Fruit fly (Drosophila melanogaster): Measurements from ENCODE around the gene CG8260.

CG8260 gene

dm6 chrX:15709984-15710750 is 46.0 kb upstream of the CG8260 start, which contains the start of the genes CG9281 and CG15601 (continued):
- TF ChIP-seq CG1024 (GFP tag; IDR thresholded peaks at IDR 0.05) (no peak), CG15269 (tag; optimal IDR thresholded peaks at IDR 0.05) (no peak), Sry-δ (GFP tag; optimal IDR thresholded peaks at IDR 0.05) (peak; percentile 13), CG9817 (tag; optimal IDR thresholded peaks at IDR 0.05) (no peak), disco-r (GFP tag; optimal IDR thresholded peaks at IDR 0.05) (no peak), CG6791 (GFP tag; IDR thresholded peaks at IDR 0.05; ENCODE audit: partially characterized antibody) (no peak), dimm (GFP tag; IDR thresholded peaks at IDR 0.05) (no peak), hbn (GFP tag; IDR thresholded peaks at IDR 0.05; ENCODE audit: partially characterized antibody) (no peak), Ravus (GFP tag; IDR thresholded peaks at IDR 0.05) (no peak), lbe (GFP tag; optimal IDR thresholded peaks at IDR 0.05) (no peak), sr (GFP tag; IDR thresholded peaks at IDR 0.05) (no peak), Stat92E (GFP tag; optimal IDR thresholded peaks at IDR 0.05) (no peak), CG5245 (GFP tag; optimal IDR thresholded peaks at IDR 0.05) (no peak), bab2 (GFP tag; optimal IDR thresholded peaks at IDR 0.05) (no peak), Taf1 (GFP tag; IDR thresholded peaks at IDR 0.05) (no peak), br (optimal IDR thresholded peaks at IDR 0.05) (no peak), CG6813 (GFP tag; optimal IDR thresholded peaks at IDR 0.05) (no peak), Rfx (GFP tag; IDR thresholded peaks at IDR 0.05) (peak; percentile 45), gce (GFP tag; IDR thresholded peaks at IDR 0.05) (no peak), zfh1 (GFP tag; IDR thresholded peaks at IDR 0.05) (peak; percentile 47; the same call in 1 of the 3 replicates), az2 (GFP tag; optimal IDR thresholded peaks at IDR 0.05) (no peak), schlank (tag; optimal IDR thresholded peaks at IDR 0.05) (no peak), Hmx (GFP tag; optimal IDR thresholded peaks at IDR 0.05) (no peak), ato (GFP tag; IDR thresholded peaks at IDR 0.05; ENCODE audit: partially characterized antibody) (no peak), CG10321 (GFP tag; IDR thresholded peaks at IDR 0.05) (no peak), row (GFP tag; IDR thresholded peaks at IDR 0.05) (peak; percentile 44; the same call in 2 of the 3 replicates), CG3281 (GFP tag; optimal IDR thresholded peaks at IDR 0.05) (no peak), CG10979 (tag; optimal IDR thresholded peaks at IDR 0.05) (no peak), CG2116 (GFP tag; optimal IDR thresholded peaks at IDR 0.05) (peak; percentile 45), amos (GFP tag; IDR thresholded peaks at IDR 0.05; ENCODE audit: partially characterized antibody) (peak; percentile 50), Hr78 (GFP tag; optimal IDR thresholded peaks at IDR 0.05) (no peak), MTF-1 (GFP tag; optimal IDR thresholded peaks at IDR 0.05; ENCODE audit: borderline replicate concordance) (peak; percentile 16), unc-4 (GFP tag; IDR thresholded peaks at IDR 0.05; ENCODE audit: partially characterized antibody) (0 out of 2 replicates have a peak, but pooled peaks have one; percentile 9), ssp (GFP tag; IDR thresholded peaks at IDR 0.05) (no peak), CG7357 (GFP tag; IDR thresholded peaks at IDR 0.05) (no peak), klu (GFP tag; IDR thresholded peaks at IDR 0.05) (no peak), CG3847 (GFP tag; IDR thresholded peaks at IDR 0.05) (peak; percentile 37; the same call in 1 of the 2 replicates), H15 (GFP tag; IDR thresholded peaks at IDR 0.05) (no peak), al (GFP tag; IDR thresholded peaks at IDR 0.05) (no peak), CG12942 (GFP tag; optimal IDR thresholded peaks at IDR 0.05) (no peak), CG17186 (GFP tag; optimal IDR thresholded peaks at IDR 0.05) (no peak), Gsc (GFP tag; IDR thresholded peaks at IDR 0.05) (no peak), slbo (GFP tag; IDR thresholded peaks at IDR 0.05) (peak; percentile 43), fd102C (GFP tag; optimal IDR thresholded peaks at IDR 0.05) (no peak), vnd (GFP tag; IDR thresholded peaks at IDR 0.05; ENCODE audit: partially characterized antibody) (no peak), tup (GFP tag; optimal IDR thresholded peaks at IDR 0.05) (no peak), CG12744 (GFP tag; optimal IDR thresholded peaks at IDR 0.05) (no peak), prd (optimal IDR thresholded peaks at IDR 0.05) (no peak), prd (GFP tag; IDR thresholded peaks at IDR 0.05) (no peak), CG1647 (GFP tag; optimal IDR thresholded peaks at IDR 0.05) (no peak)
